Fruit fly (Drosophila melanogaster): ENCODE data around the gene CG45079.

- TF ChIP-seq ttk (optimal IDR thresholded peaks at IDR 0.05) (no peak), insv (optimal IDR thresholded peaks at IDR 0.05) (no peak), psq (optimal IDR thresholded peaks at IDR 0.05) (no peak)
Observed at dm6 chr3R:17080666-17081358, 43.5 kb upstream of the CG45079 start.
